Worm (Caenorhabditis elegans): ENCODE measurements around the gene pals-31.

Gene pals-31

ce11 chrV:636281-636680 is at the start of gene pals-31:
Gene pals-31 (plus strand): TSS chrV:636581.
- TF ChIP-seq unc-62 (GFP tag; optimal IDR thresholded peaks at IDR 0.05) = no peak

ce11 chrV:587818-588217 is 48.6 kb upstream of the pals-31 start, which contains the start of gene K06H6.1:
Gene K06H6.1 (plus strand): TSS chrV:588118.
- TF ChIP-seq unc-62 (GFP tag; optimal IDR thresholded peaks at IDR 0.05) = no peak

ce11 chrV:590182-590581 is 46.2 kb upstream of the pals-31 start, which contains the start of gene ZK488.6:
Gene ZK488.6 (plus strand): TSS chrV:590482.
- no peak for TF ChIP-seq unc-62 (GFP tag; optimal IDR thresholded peaks at IDR 0.05)

ce11 chrV:592959-593358 is 43.4 kb upstream of the pals-31 start, which contains the start of gene ZK488.5:
Gene ZK488.5 (plus strand): TSS chrV:593259.
- no peak for TF ChIP-seq unc-62 (GFP tag; optimal IDR thresholded peaks at IDR 0.05)

ce11 chrV:596923-597322 is 39.5 kb upstream of the pals-31 start:
- TF ChIP-seq unc-62 (GFP tag; optimal IDR thresholded peaks at IDR 0.05) = no peak

ce11 chrV:597823-598222 is 38.6 kb upstream of the pals-31 start:
- TF ChIP-seq unc-62 (GFP tag; optimal IDR thresholded peaks at IDR 0.05) = no peak

ce11 chrV:598626-599025 is 37.8 kb upstream of the pals-31 start:
- TF ChIP-seq unc-62 (GFP tag; optimal IDR thresholded peaks at IDR 0.05) = no peak

- no peak for TF ChIP-seq unc-62 (GFP tag; optimal IDR thresholded peaks at IDR 0.05)
Measured at ce11 chrV:599783-600182, 36.6 kb upstream of the pals-31 start.

ce11 chrV:600231-600630 is 36.1 kb upstream of the pals-31 start, which contains the start of gene nhr-251:
Gene nhr-251 (plus strand): TSS chrV:600531.
- TF ChIP-seq unc-62 (GFP tag; optimal IDR thresholded peaks at IDR 0.05) = no peak

- TF ChIP-seq unc-62 (GFP tag; optimal IDR thresholded peaks at IDR 0.05) = no peak
Measured at ce11 chrV:604105-604504, 32.3 kb upstream of the pals-31 start, which contains the start of gene srlf-37. Gene srlf-37 (minus strand): TSS chrV:604205.

ce11 chrV:608844-609243 is 27.5 kb upstream of the pals-31 start, which contains the start of gene srw-109:
Gene srw-109 (minus strand): TSS chrV:608944.
- TF ChIP-seq unc-62 (GFP tag; optimal IDR thresholded peaks at IDR 0.05) = no peak

- no peak for TF ChIP-seq unc-62 (GFP tag; optimal IDR thresholded peaks at IDR 0.05)
Measured at ce11 chrV:609671-610070, 26.7 kb upstream of the pals-31 start, which contains the start of gene srlf-36. Gene srlf-36 (minus strand): TSS chrV:609771.

ce11 chrV:610217-610616 is 26.2 kb upstream of the pals-31 start, which contains the start of gene nhr-90:
Gene nhr-90 (plus strand): TSS chrV:610512.
- no peak for TF ChIP-seq unc-62 (GFP tag; optimal IDR thresholded peaks at IDR 0.05)

- TF ChIP-seq unc-62 (GFP tag; optimal IDR thresholded peaks at IDR 0.05) = no peak
Measured at ce11 chrV:615275-615674, 21.1 kb upstream of the pals-31 start, which contains the start of gene F48G7.13. Gene F48G7.13 (plus strand): TSS chrV:615575.

- no peak for TF ChIP-seq unc-62 (GFP tag; optimal IDR thresholded peaks at IDR 0.05)
Measured at ce11 chrV:617917-618316, 18.5 kb upstream of the pals-31 start.

- peak; percentile 31 for TF ChIP-seq unc-62 (GFP tag; optimal IDR thresholded peaks at IDR 0.05)
Measured at ce11 chrV:619054-619453, 17.3 kb upstream of the pals-31 start, which contains the start of gene F48G7.4. Gene F48G7.4 (plus strand): TSS chrV:619453.

ce11 chrV:620987-621386 is 15.4 kb upstream of the pals-31 start:
- no peak for TF ChIP-seq unc-62 (GFP tag; optimal IDR thresholded peaks at IDR 0.05)

ce11 chrV:622902-623301 is 13.5 kb upstream of the pals-31 start, which contains the start of gene F48G7.5:
Gene F48G7.5 (minus strand): TSS chrV:622935.
- TF ChIP-seq unc-62 (GFP tag; optimal IDR thresholded peaks at IDR 0.05) = no peak
